Worm (Caenorhabditis elegans) whole organism, L2 larva: ENCODE measurements around the gene srg-48.

Source experiments
- R02D3.7 ChIP-seq: fragments of 150-350 bp; optimal IDR thresholded peaks from 2 replicates; lab custom pipeline; 2014; ENCODE audit warnings: missing biosample characterization, missing genetic modification characterization
- Y55F3AM.14 ChIP-seq: fragments of 200-800 bp; sonication (Bioruptor generic); optimal IDR thresholded peaks from 2 replicates; lab custom pipeline; 2018; ENCODE audit warnings: mild to moderate bottlenecking, missing genetic modification characterization, missing compliant biosample characterization
- alr-1 ChIP-seq: fragments of 150-350 bp; optimal IDR thresholded peaks from 2 replicates; lab custom pipeline; 2014; ENCODE audit warnings: missing biosample characterization, missing genetic modification characterization
- blmp-1 ChIP-seq: sonication (generic microtip); optimal IDR thresholded peaks from 2 replicates; lab custom pipeline; 2017; ENCODE audit warnings: missing genetic modification characterization, mild to moderate bottlenecking, missing compliant biosample characterization, antibody characterized with exemption, moderate library complexity; ENCODE audit not compliant: insufficient read depth
- ceh-16 ChIP-seq: fragments of 150-350 bp; optimal IDR thresholded peaks from 2 replicates; lab custom pipeline; 2014; ENCODE audit warnings: missing biosample characterization, missing genetic modification characterization
- ceh-82 ChIP-seq: fragments of 150-350 bp; optimal IDR thresholded peaks from 2 replicates; lab custom pipeline; 2014; ENCODE audit warnings: missing biosample characterization, missing genetic modification characterization
- crh-2 ChIP-seq: sonication (generic microtip); optimal IDR thresholded peaks from 2 replicates; lab custom pipeline; 2017; ENCODE audit warnings: missing biosample characterization, missing genetic modification characterization
- dmd-4 ChIP-seq: sonication (generic microtip); optimal IDR thresholded peaks from 2 replicates; lab custom pipeline; 2017; ENCODE audit warnings: missing biosample characterization, missing genetic modification characterization
- elt-1 ChIP-seq: fragments of 150-350 bp; optimal IDR thresholded peaks from 2 replicates; lab custom pipeline; 2014; ENCODE audit warnings: missing biosample characterization, missing genetic modification characterization
- fos-1 ChIP-seq: fragments of 150-350 bp; optimal IDR thresholded peaks from 2 replicates; lab custom pipeline; 2014; ENCODE audit warnings: missing biosample characterization, missing genetic modification characterization
- lin-13 ChIP-seq: fragments of 150-350 bp; optimal IDR thresholded peaks from 2 replicates; lab custom pipeline; 2014; ENCODE audit warnings: missing biosample characterization, missing genetic modification reagents, missing genetic modification characterization
- lsy-2 ChIP-seq, 2 experiments: fragments of 150-350 bp in 1 of 2; sonication (generic microtip) in 1 of 2; optimal IDR thresholded peaks; 2 replicates each; lab custom pipeline; 2014 to 2017; ENCODE audit warnings: missing biosample characterization in 2 of 2, missing genetic modification characterization in 2 of 2
- mdl-1 ChIP-seq, 2 experiments: fragments of 150-350 bp in 1 of 2; sonication (generic microtip) in 1 of 2; optimal IDR thresholded peaks; 2 replicates each; lab custom pipeline; 2017; ENCODE audit warnings: missing biosample characterization in 2 of 2, missing genetic modification characterization in 2 of 2
- nhr-10 ChIP-seq: sonication (generic microtip); optimal IDR thresholded peaks from 2 replicates; lab custom pipeline; 2017; ENCODE audit warnings: missing biosample characterization, missing genetic modification characterization
- nhr-11 ChIP-seq: fragments of 150-350 bp; optimal IDR thresholded peaks from 2 replicates; lab custom pipeline; 2014; ENCODE audit warnings: missing biosample characterization, missing genetic modification characterization
- nhr-21 ChIP-seq: fragments of 150-350 bp; optimal IDR thresholded peaks from 2 replicates; lab custom pipeline; 2014; ENCODE audit warnings: missing biosample characterization, missing genetic modification characterization
- nhr-237 ChIP-seq: fragments of 150-350 bp; optimal IDR thresholded peaks from 2 replicates; lab custom pipeline; 2014; ENCODE audit warnings: missing biosample characterization, missing genetic modification characterization
- nhr-25 ChIP-seq: fragments of 150-350 bp; sonication (generic microtip); optimal IDR thresholded peaks from 3 replicates; lab custom pipeline; 2014; ENCODE audit warnings: missing biosample characterization, missing genetic modification characterization
- peb-1 ChIP-seq: fragments of 150-350 bp; optimal IDR thresholded peaks from 2 replicates; lab custom pipeline; 2014; ENCODE audit warnings: missing biosample characterization, missing genetic modification characterization
- sem-4 ChIP-seq: fragments of 150-350 bp; optimal IDR thresholded peaks from 2 replicates; lab custom pipeline; 2014; ENCODE audit warnings: missing biosample characterization, missing genetic modification reagents, missing genetic modification characterization
- sma-3 ChIP-seq: sonication (generic microtip); optimal IDR thresholded peaks from 2 replicates; lab custom pipeline; 2016; ENCODE audit warnings: missing genetic modification reagents, missing genetic modification characterization, missing compliant biosample characterization
- sma-9 ChIP-seq, 2 experiments: fragments of 150-350 bp in 1 of 2; sonication (generic microtip) in 1 of 2; optimal IDR thresholded peaks; 2 replicates each; lab custom pipeline; 2014 to 2016; ENCODE audit warnings: missing genetic modification characterization in 2 of 2, mild to moderate bottlenecking in 1 of 2, missing biosample characterization in 1 of 2, missing compliant biosample characterization in 1 of 2, missing genetic modification reagents in 1 of 2, moderate library complexity in 1 of 2
- snpc-4 ChIP-seq: fragments of 150-350 bp; optimal IDR thresholded peaks from 2 replicates; lab custom pipeline; 2014; ENCODE audit warnings: missing biosample characterization, missing genetic modification characterization
- unc-39 ChIP-seq: fragments of 150-350 bp; optimal IDR thresholded peaks from 2 replicates; lab custom pipeline; 2014; ENCODE audit warnings: missing biosample characterization, missing genetic modification characterization
- unc-55 ChIP-seq: fragments of 150-350 bp; sonication (generic microtip); optimal IDR thresholded peaks from 3 replicates; lab custom pipeline; 2014; ENCODE audit warnings: missing biosample characterization, missing genetic modification reagents, missing genetic modification characterization
- unc-62 ChIP-seq: fragments of 150-350 bp; optimal IDR thresholded peaks from 2 replicates; lab custom pipeline; 2014; ENCODE audit warnings: missing biosample characterization, missing genetic modification reagents, missing genetic modification characterization
- zag-1 ChIP-seq: fragments of 150-350 bp; optimal IDR thresholded peaks from 2 replicates; lab custom pipeline; 2014; ENCODE audit warnings: missing biosample characterization, missing genetic modification characterization
- ztf-1 ChIP-seq: fragments of 200-800 bp; sonication (Bioruptor generic); conservative IDR thresholded peaks from 2 replicates; pipeline ENCODE4 v1.3.6; 2022; ENCODE audit warnings: missing genetic modification characterization, missing compliant biosample characterization
- ztf-4 ChIP-seq: fragments of 150-350 bp; optimal IDR thresholded peaks from 2 replicates; lab custom pipeline; 2014; ENCODE audit warnings: missing biosample characterization, missing genetic modification characterization

The srg-48 gene

DNA sequence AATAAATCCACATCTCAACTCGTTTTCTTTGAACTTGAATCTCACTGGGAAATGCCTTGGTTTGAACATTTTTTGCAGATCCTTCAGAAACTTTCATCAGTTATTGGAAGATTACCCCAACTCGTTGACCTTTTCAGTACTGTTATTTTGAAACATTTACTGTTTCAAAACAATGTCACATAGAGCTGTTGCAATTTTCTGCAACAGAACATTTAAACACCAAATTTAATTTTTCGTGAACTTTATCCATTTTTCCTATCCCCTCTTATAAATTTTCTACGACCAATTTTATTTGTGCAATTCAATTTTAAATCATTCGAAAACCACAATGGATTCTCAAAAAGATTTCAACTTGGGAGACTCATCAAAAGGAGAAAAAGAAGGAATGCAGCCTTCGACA lies 35.7 kb downstream of the srg-48 start, which contains the start of gene ZC477.2:
Gene ZC477.2, plus strand, starts transcription at position 301 of the 400 bp plus-strand sequence.
- TF ChIP-seq nhr-11 (no peak), nhr-21 (tag; lab: Kevin White, UChicago) (no peak), alr-1 (tag; lab: Kevin White, UChicago) (no peak), nhr-10 (no peak), mdl-1 (tag; optimal IDR thresholded peaks at IDR 0.05; lab: Kevin White, UChicago) (no peak), ztf-4 (tag; lab: Kevin White, UChicago) (no peak), sma-9 (GFP tag; optimal IDR thresholded peaks at IDR 0.05; lab: Kevin White, UChicago) (no peak), sma-9 (tag; optimal IDR thresholded peaks at IDR 0.05; lab: Kevin White, UChicago) (no peak), unc-39 (tag; lab: Kevin White, UChicago) (no peak), nhr-25 (tag; lab: Kevin White, UChicago) (no peak), unc-62 (GFP tag; lab: Kevin White, UChicago) (no peak), dmd-4 (no peak), elt-1 (tag; lab: Kevin White, UChicago) (no peak), lin-13 (no peak), fos-1 (tag; lab: Kevin White, UChicago) (no peak), ceh-16 (tag; lab: Kevin White, UChicago) (no peak), zag-1 (no peak), sma-3 (GFP tag; lab: Kevin White, UChicago) (no peak), nhr-237 (no peak), crh-2 (no peak), snpc-4 (tag; lab: Kevin White, UChicago) (no peak)
- TF ChIP-seq, all 48 proteins: peak for 0

DNA sequence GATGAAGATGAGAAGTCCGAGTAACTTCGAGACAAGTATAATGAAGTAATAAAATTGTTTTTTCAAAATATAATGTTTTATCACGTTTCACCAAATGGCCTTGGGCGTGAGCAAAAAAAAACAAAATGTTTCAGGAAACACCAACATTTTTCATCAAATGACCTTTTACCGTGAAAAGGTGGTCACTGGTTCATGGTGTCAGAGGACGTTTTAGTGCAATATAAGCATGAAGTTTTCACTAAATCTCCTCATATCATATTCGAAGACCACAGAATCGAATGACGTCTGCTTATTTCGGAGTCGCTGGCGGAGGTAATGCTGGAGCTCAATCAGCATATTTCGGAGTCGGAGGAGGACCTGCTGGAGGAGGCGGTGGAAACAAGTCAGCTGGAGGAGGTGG lies 39.1 kb downstream of the srg-48 start, which contains the start of the genes ZC477.7 and ssq-3:
Gene ZC477.7, minus strand, starts transcription at position 101 of the 400 bp plus-strand sequence.
Gene ssq-3, plus strand, starts transcription at position 251 of the 400 bp plus-strand sequence.
- no peak for TF ChIP-seq ceh-82 (tag; lab: Kevin White, UChicago)
- no peak for TF ChIP-seq sem-4
- no peak for TF ChIP-seq mdl-1 (tag; optimal IDR thresholded peaks at IDR 0.05; lab: Kevin White, UChicago)
- no peak for TF ChIP-seq blmp-1 (tag; lab: Kevin White, UChicago)
- TF ChIP-seq lsy-2 (tag; optimal IDR thresholded peaks at IDR 0.05; lab: Kevin White, UChicago): no peak
- no peak for TF ChIP-seq Y55F3AM.14 (GFP tag; lab: Kevin White, UChicago)
- no peak for TF ChIP-seq R02D3.7 (tag; lab: Kevin White, UChicago)

DNA sequence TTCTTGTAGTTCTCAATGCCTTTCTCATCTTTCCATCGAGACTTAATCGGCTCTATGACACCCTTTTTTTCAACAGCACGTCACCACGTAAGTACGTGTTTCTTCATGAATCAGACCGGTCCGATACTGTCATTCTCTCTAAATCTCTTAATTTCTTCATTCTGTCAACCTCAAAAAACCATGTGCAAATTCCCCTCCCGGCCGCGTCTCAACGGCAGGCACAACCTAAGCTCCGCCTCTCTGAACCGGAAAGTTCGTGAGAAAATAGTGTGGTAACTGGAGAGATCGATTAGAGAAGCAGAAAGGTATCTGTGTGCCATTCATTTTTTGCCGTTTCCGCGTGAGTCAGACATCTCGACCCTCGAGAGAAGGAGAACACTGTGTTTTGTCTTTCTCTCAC lies 42.4 kb downstream of the srg-48 start, which contains the start of gene nas-8:
Gene nas-8, plus strand, starts transcription at position 301 of the 400 bp plus-strand sequence.
- TF ChIP-seq fos-1 (tag; lab: Kevin White, UChicago): peak; percentile 11
- TF ChIP-seq dmd-4: no peak
- no peak for TF ChIP-seq unc-55 (GFP tag; lab: Kevin White, UChicago)
- no peak for TF ChIP-seq lsy-2 (tag; optimal IDR thresholded peaks at IDR 0.05; lab: Kevin White, UChicago)

DNA sequence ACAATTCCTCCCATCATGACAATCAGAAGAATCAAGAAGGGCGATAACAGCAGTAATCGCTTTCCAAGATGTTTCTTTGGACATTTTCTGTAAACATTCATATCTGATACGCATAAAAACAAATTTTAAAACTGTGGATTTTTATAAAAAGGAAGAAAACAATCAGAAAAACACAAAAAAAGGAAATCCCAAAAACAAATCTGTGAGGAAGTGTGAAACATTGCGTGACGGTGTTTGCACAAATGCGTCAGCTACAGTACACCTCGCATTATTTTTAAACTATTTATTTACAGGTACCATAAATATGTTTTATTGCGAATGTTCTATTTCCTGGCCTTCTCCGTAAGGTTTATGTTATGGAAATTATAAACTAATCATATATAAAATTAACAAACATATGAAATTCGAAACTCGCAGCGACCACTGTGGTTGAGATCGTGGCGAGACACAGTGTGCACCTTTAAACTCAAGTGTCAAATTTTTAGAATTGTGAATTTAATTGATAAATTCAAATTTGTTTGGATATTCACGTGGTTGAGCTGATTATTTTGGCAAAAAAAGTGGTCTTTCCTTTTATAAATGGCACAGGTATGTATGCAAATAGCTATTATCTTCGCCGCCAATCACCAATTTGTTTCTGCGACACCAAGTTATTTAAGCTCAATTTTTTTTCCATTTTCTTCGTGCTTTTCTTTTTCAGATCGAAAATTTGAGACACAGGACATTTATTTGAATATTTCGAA lies 49.3 kb downstream of the srg-48 start, which contains the start of the genes C34D4.10 and str-48:
Gene C34D4.10, minus strand, starts transcription at position 101 of the 743 bp plus-strand sequence.
Gene str-48, plus strand, starts transcription at position 693 of the 743 bp plus-strand sequence.
- no peak for TF ChIP-seq peb-1 (tag; lab: Kevin White, UChicago)
- TF ChIP-seq nhr-21 (tag; lab: Kevin White, UChicago): no peak
- no peak for TF ChIP-seq elt-1 (tag; lab: Kevin White, UChicago)
- no peak for TF ChIP-seq ztf-1 (GFP tag; lab: Robert Waterston, UW)
- no peak for TF ChIP-seq sem-4
- TF ChIP-seq snpc-4 (tag; lab: Kevin White, UChicago): no peak
